Worm (Caenorhabditis elegans) whole organism, mixed stage, embryonic: ENCODE data around the gene str-84.
A peak's percentile ranks its signal among the peaks of the same experiment; 100 is the strongest.

ENCODE experiments used
- M03D4.4 ChIP-seq: sonication (generic microtip); optimal IDR thresholded peaks from 2 replicates; lab custom pipeline; 2017; ENCODE audit warnings: mild to moderate bottlenecking, missing genetic modification characterization, missing compliant biosample characterization
- bed-3 ChIP-seq: fragments of 200-800 bp; sonication (Bioruptor generic); optimal IDR thresholded peaks from 3 replicates; lab custom pipeline; 2018; ENCODE audit warnings: mild to moderate bottlenecking, missing genetic modification characterization, moderate library complexity, missing compliant biosample characterization
- blmp-1 ChIP-seq: fragments of 150-350 bp; optimal IDR thresholded peaks from 2 replicates; lab custom pipeline; 2014; ENCODE audit warnings: missing biosample characterization, missing genetic modification characterization
- ceh-39 ChIP-seq: fragments of 150-350 bp; optimal IDR thresholded peaks from 2 replicates; lab custom pipeline; 2014; ENCODE audit warnings: missing biosample characterization, missing genetic modification characterization
- ceh-43 ChIP-seq: fragments of 200-800 bp; sonication (Bioruptor generic); optimal IDR thresholded peaks from 2 replicates; lab custom pipeline; 2018; ENCODE audit warnings: mild to moderate bottlenecking, missing genetic modification characterization, moderate library complexity, missing compliant biosample characterization
- ceh-83 ChIP-seq: fragments of 200-800 bp; sonication (Bioruptor generic); optimal IDR thresholded peaks from 2 replicates; lab custom pipeline; 2018; ENCODE audit warnings: mild to moderate bottlenecking, missing genetic modification characterization, missing compliant biosample characterization
- ces-1 ChIP-seq: fragments of 150-350 bp; optimal IDR thresholded peaks from 2 replicates; lab custom pipeline; 2014; ENCODE audit warnings: missing biosample characterization, missing genetic modification reagents, missing genetic modification characterization
- cnd-1 ChIP-seq: fragments of 200-800 bp; sonication (Bioruptor generic); optimal IDR thresholded peaks from 2 replicates; lab custom pipeline; 2018; ENCODE audit warnings: mild to moderate bottlenecking, missing genetic modification characterization, missing compliant biosample characterization
- drap-1 ChIP-seq: fragments of 200-800 bp; sonication (Bioruptor generic); optimal IDR thresholded peaks from 3 replicates; lab custom pipeline; 2018; ENCODE audit warnings: mild to moderate bottlenecking, missing genetic modification characterization, missing compliant biosample characterization
- elt-1 ChIP-seq: sonication (generic microtip); optimal IDR thresholded peaks from 2 replicates; lab custom pipeline; 2017; ENCODE audit warnings: missing genetic modification characterization, mild to moderate bottlenecking, missing compliant biosample characterization, antibody characterized with exemption, moderate library complexity, borderline replicate concordance; ENCODE audit not compliant: insufficient read depth
- flh-1 ChIP-seq: fragments of 200-800 bp; sonication (Bioruptor generic); optimal IDR thresholded peaks from 2 replicates; lab custom pipeline; 2018; ENCODE audit warnings: mild to moderate bottlenecking, missing genetic modification characterization, moderate library complexity, missing compliant biosample characterization
- ham-2 ChIP-seq: fragments of 200-800 bp; sonication (Bioruptor generic); optimal IDR thresholded peaks from 2 replicates; lab custom pipeline; 2018; ENCODE audit warnings: mild to moderate bottlenecking, missing genetic modification characterization, missing compliant biosample characterization
- hlh-1 ChIP-seq: fragments of 150-350 bp; optimal IDR thresholded peaks from 2 replicates; lab custom pipeline; 2014; ENCODE audit warnings: missing biosample characterization, missing genetic modification reagents, missing genetic modification characterization
- lin-13 ChIP-seq: fragments of 150-350 bp; optimal IDR thresholded peaks from 2 replicates; lab custom pipeline; 2014; ENCODE audit warnings: missing biosample characterization, missing genetic modification characterization
- lin-32 ChIP-seq: fragments of 200-800 bp; sonication (Bioruptor generic); optimal IDR thresholded peaks from 2 replicates; lab custom pipeline; 2018; ENCODE audit warnings: mild to moderate bottlenecking, missing genetic modification characterization, missing compliant biosample characterization
- lsy-2 ChIP-seq: fragments of 150-350 bp; optimal IDR thresholded peaks from 2 replicates; lab custom pipeline; 2014; ENCODE audit warnings: missing biosample characterization, missing genetic modification characterization
- mab-5 ChIP-seq: fragments of 150-350 bp; optimal IDR thresholded peaks from 2 replicates; lab custom pipeline; 2014; ENCODE audit warnings: missing biosample characterization, missing genetic modification characterization
- mep-1 ChIP-seq: fragments of 150-350 bp; optimal IDR thresholded peaks from 2 replicates; lab custom pipeline; 2017; ENCODE audit warnings: missing biosample characterization, missing genetic modification reagents, missing genetic modification characterization, inconsistent platforms
- mls-2 ChIP-seq: sonication (generic microtip); optimal IDR thresholded peaks from 2 replicates; lab custom pipeline; 2016; ENCODE audit warnings: mild to moderate bottlenecking, missing genetic modification characterization, moderate library complexity, missing compliant biosample characterization
- nhr-12 ChIP-seq: fragments of 150-350 bp; optimal IDR thresholded peaks from 2 replicates; lab custom pipeline; 2014; ENCODE audit warnings: missing biosample characterization, missing genetic modification characterization
- nhr-2 ChIP-seq: fragments of 150-350 bp; optimal IDR thresholded peaks from 2 replicates; lab custom pipeline; 2014; ENCODE audit warnings: missing biosample characterization, missing genetic modification characterization
- nhr-237 ChIP-seq: fragments of 150-350 bp; optimal IDR thresholded peaks from 2 replicates; lab custom pipeline; 2014; ENCODE audit warnings: missing biosample characterization, missing genetic modification characterization
- nhr-28 ChIP-seq: fragments of 150-350 bp; optimal IDR thresholded peaks from 2 replicates; lab custom pipeline; 2014; ENCODE audit warnings: missing biosample characterization, missing genetic modification characterization
- nhr-76 ChIP-seq: sonication (generic microtip); optimal IDR thresholded peaks from 2 replicates; lab custom pipeline; 2017; ENCODE audit warnings: missing biosample characterization, missing genetic modification characterization
- pha-4 ChIP-seq: fragments of 150-350 bp; optimal IDR thresholded peaks from 2 replicates; lab custom pipeline; 2018; ENCODE audit warnings: missing biosample characterization, missing genetic modification reagents, missing genetic modification characterization
- snpc-4 ChIP-seq: fragments of 150-350 bp; optimal IDR thresholded peaks from 2 replicates; lab custom pipeline; 2014; ENCODE audit warnings: missing biosample characterization, missing genetic modification characterization
- sptf-1 ChIP-seq: sonication (generic microtip); optimal IDR thresholded peaks from 2 replicates; lab custom pipeline; 2017; ENCODE audit warnings: mild to moderate bottlenecking, missing genetic modification characterization, moderate library complexity, missing compliant biosample characterization
- tbx-8 ChIP-seq: fragments of 200-800 bp; sonication (Bioruptor generic); optimal IDR thresholded peaks from 2 replicates; lab custom pipeline; 2018; ENCODE audit warnings: mild to moderate bottlenecking, missing genetic modification characterization, moderate library complexity, missing compliant biosample characterization
- unc-120 ChIP-seq: sonication (generic microtip); optimal IDR thresholded peaks from 2 replicates; lab custom pipeline; 2017; ENCODE audit warnings: missing genetic modification characterization, missing compliant biosample characterization; ENCODE audit not compliant: poor library complexity, severe bottlenecking
- unc-39 ChIP-seq: fragments of 150-350 bp; optimal IDR thresholded peaks from 2 replicates; lab custom pipeline; 2014; ENCODE audit warnings: missing biosample characterization, missing genetic modification characterization
- unc-62 ChIP-seq: fragments of 150-350 bp; optimal IDR thresholded peaks from 2 replicates; lab custom pipeline; 2014; ENCODE audit warnings: missing biosample characterization, missing genetic modification reagents, missing genetic modification characterization
- zip-8 ChIP-seq: fragments of 150-350 bp; optimal IDR thresholded peaks from 2 replicates; lab custom pipeline; 2014; ENCODE audit warnings: missing biosample characterization, missing genetic modification characterization
- ztf-11 ChIP-seq: fragments of 150-350 bp; optimal IDR thresholded peaks from 2 replicates; lab custom pipeline; 2014; ENCODE audit warnings: missing biosample characterization, missing genetic modification characterization

The str-84 gene

DNA sequence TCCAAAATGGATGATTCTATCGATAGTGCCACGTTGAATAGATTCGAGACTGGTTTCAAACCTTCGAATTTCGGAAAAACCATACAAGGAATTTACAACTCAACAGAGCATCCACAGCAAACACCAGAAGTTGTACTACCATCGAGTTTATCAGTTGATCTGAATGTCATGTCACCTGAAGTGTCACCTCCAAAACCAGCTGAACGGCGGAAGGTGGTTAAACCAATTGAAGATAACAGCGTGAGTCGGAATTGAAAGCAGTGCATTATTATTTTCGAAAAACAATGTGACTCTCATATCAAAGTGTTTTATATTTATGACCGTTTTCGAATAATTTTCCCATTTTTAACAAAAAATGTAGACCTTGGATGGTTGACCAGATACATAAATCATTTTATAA is 31.7 kb downstream of the str-84 start:
- no peak for TF ChIP-seq snpc-4
- no peak for TF ChIP-seq nhr-2 (tag; lab: Kevin White, UChicago)
- no peak for TF ChIP-seq M03D4.4 (tag; lab: Kevin White, UChicago)
- TF ChIP-seq ceh-83 (GFP tag; lab: Kevin White, UChicago), result no peak
- TF ChIP-seq mep-1 (tag; lab: Kevin White, UChicago), result no peak
- TF ChIP-seq bed-3 (GFP tag; lab: Kevin White, UChicago), result no peak

DNA sequence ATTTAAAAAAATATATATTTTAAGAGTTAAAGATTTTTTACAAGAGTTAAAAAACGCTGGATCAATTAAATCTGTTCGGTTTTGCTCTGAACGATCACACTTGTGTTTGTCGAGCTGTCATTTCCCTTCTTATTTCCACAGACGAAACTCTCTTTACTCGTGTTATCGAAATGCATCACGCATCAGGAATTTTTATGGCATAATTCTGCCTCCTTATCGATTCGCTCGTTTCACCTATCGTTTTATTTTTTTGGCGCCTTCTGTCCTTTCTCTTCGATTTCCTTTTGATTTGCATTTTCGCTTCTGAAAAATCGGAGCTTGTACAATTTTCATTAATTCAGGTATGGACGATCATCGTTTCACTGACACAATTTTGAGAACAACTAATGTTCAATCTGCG is 32.4 kb downstream of the str-84 start:
- TF ChIP-seq mls-2 (no peak), unc-120 (tag; lab: Kevin White, UChicago) (no peak), unc-39 (tag; lab: Kevin White, UChicago) (no peak), ham-2 (GFP tag; lab: Kevin White, UChicago) (no peak), blmp-1 (tag; lab: Kevin White, UChicago) (no peak), cnd-1 (no peak), ztf-11 (no peak), nhr-2 (tag; lab: Kevin White, UChicago) (no peak), lsy-2 (tag; lab: Kevin White, UChicago) (no peak), bed-3 (GFP tag; lab: Kevin White, UChicago) (no peak), ceh-83 (GFP tag; lab: Kevin White, UChicago) (no peak), mep-1 (tag; lab: Kevin White, UChicago) (no peak)

DNA sequence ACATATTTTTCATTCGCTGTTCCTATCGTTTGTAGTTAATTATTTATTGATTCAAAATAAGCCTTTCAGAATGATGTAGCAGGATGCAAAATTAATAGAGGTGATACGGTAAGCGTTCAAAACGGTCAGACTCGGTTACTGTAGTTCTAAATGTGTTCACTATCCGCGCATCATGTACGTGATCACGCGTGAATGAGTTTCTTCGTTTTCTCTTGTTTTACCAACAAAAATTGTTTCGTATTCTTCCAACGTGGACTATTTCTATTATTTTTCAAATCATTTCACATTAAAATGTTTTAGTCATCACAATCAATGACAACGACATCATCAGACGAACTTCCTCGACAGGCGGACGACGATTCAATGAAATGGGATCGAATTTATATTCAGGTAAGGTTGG is 33.2 kb downstream of the str-84 start, which contains the start of gene gck-1:
Gene gck-1, plus strand, starts transcription at position 301 of the 400 bp plus-strand sequence.
- TF ChIP-seq mep-1 (tag; lab: Kevin White, UChicago) (no peak), ces-1 (GFP tag; lab: Kevin White, UChicago) (no peak), bed-3 (GFP tag; lab: Kevin White, UChicago) (no peak), blmp-1 (tag; lab: Kevin White, UChicago) (no peak), nhr-237 (tag; lab: Kevin White, UChicago) (no peak), pha-4 (no peak), mab-5 (tag; lab: Kevin White, UChicago) (no peak), lsy-2 (tag; lab: Kevin White, UChicago) (no peak), ceh-83 (GFP tag; lab: Kevin White, UChicago) (no peak), lin-13 (tag; lab: Kevin White, UChicago) (no peak), ceh-39 (no peak), zip-8 (tag; lab: Kevin White, UChicago) (no peak)

ce11 chrV:8946142-8946541 is 34.6 kb downstream of the str-84 start:
- TF ChIP-seq zip-8 (tag; lab: Kevin White, UChicago) (peak; percentile 6), sptf-1 (no peak)
- TF ChIP-seq, all 35 proteins: peak for 1

DNA sequence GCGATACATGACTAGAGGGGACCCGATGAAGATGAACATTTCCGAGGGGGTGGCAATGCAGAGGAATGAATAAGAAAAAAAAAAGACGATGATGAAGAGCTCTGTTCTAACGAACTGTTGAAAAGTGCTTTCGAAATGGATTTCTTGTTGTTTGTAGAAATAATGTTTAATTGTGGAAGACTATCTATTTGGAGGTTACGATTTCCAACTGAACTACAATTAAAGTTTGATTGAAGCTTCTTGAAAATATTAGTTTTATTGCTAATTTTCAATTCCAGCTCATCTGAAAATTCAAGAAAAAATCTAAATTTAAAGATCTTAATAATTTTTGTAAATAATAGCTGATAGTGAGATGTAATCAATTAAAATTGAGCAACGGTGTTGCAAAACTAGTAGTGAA is 36.3 kb downstream of the str-84 start:
- TF ChIP-seq blmp-1 (tag; lab: Kevin White, UChicago) (no peak), snpc-4 (no peak)

- TF ChIP-seq snpc-4 (no peak), nhr-76 (tag; lab: Kevin White, UChicago) (no peak), sptf-1 (no peak), lin-32 (GFP tag; lab: Kevin White, UChicago) (no peak), nhr-237 (tag; lab: Kevin White, UChicago) (no peak), ztf-11 (no peak), pha-4 (no peak), unc-120 (tag; lab: Kevin White, UChicago) (no peak), nhr-2 (tag; lab: Kevin White, UChicago) (no peak), ceh-83 (GFP tag; lab: Kevin White, UChicago) (no peak), lin-13 (tag; lab: Kevin White, UChicago) (no peak), tbx-8 (no peak), cnd-1 (no peak), unc-62 (GFP tag; lab: Kevin White, UChicago) (no peak), hlh-1 (tag; lab: Kevin White, UChicago) (no peak)
These were observed 36.8 kb downstream of the str-84 start, which contains the start of gene T19A5.3 for ce11 chrV:8943963-8944362. Gene T19A5.3 (minus strand): TSS chrV:8944063.

DNA sequence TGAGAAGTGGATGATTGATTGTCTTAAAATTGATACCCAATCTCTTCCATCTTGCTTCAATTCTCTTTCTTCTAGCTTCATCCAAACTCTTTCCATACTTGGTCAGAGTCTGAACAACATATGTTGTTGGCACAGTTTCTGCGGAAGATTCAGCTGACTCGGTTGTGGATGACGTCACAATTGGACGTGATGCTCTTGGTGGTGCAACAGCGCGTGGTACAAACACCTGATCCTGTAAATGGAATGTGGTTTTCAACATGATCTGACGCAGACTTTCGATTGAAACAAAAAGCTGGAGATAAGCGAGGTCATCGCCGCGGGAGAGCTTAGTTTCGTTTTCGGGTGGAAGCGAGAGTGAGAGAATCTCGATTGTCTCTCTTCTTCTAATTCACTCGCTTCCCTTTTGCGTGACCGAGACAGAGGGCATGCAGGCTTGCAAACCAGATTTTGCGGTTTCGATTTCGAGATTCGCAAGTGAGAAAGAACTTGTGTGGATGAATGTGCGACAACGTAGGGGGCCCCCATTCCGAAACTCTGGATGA is 38.2 kb downstream of the str-84 start:
- TF ChIP-seq elt-1 (tag; lab: Kevin White, UChicago) (no peak), drap-1 (GFP tag; lab: Kevin White, UChicago) (no peak), zip-8 (tag; lab: Kevin White, UChicago) (peak; percentile 55), ceh-43 (GFP tag; lab: Kevin White, UChicago) (no peak), ztf-11 (no peak), blmp-1 (tag; lab: Kevin White, UChicago) (peak; percentile 75), nhr-237 (tag; lab: Kevin White, UChicago) (no peak), mls-2 (no peak), nhr-28 (no peak), flh-1 (no peak), bed-3 (GFP tag; lab: Kevin White, UChicago) (no peak), pha-4 (no peak), mep-1 (tag; lab: Kevin White, UChicago) (no peak), M03D4.4 (tag; lab: Kevin White, UChicago) (no peak), sptf-1 (no peak), unc-62 (GFP tag; lab: Kevin White, UChicago) (no peak), ceh-39 (no peak), cnd-1 (no peak), unc-120 (tag; lab: Kevin White, UChicago) (no peak), lin-32 (GFP tag; lab: Kevin White, UChicago) (no peak), snpc-4 (no peak), ham-2 (GFP tag; lab: Kevin White, UChicago) (peak; percentile 11), ceh-83 (GFP tag; lab: Kevin White, UChicago) (no peak), nhr-12 (tag; lab: Kevin White, UChicago) (no peak)
